Worm (Caenorhabditis elegans) whole organism, late embryonic: ENCODE data around the gene ccdc-47.

Experiments used
- C08G9.2 ChIP-seq: sonication (generic microtip); optimal IDR thresholded peaks from 2 replicates; lab custom pipeline; 2016; ENCODE audit warnings: mild to moderate bottlenecking, missing genetic modification characterization, moderate library complexity, missing compliant biosample characterization
- F13H6.1 ChIP-seq: sonication (generic microtip); optimal IDR thresholded peaks from 2 replicates; lab custom pipeline; 2016; ENCODE audit warnings: missing genetic modification characterization, missing compliant biosample characterization
- ama-1 ChIP-seq: fragments of 150-350 bp; optimal IDR thresholded peaks from 2 replicates; lab custom pipeline; 2014
- ceh-14 ChIP-seq: sonication (generic microtip); optimal IDR thresholded peaks from 2 replicates; lab custom pipeline; 2016; ENCODE audit warnings: missing genotype, missing genetic modification characterization, missing compliant biosample characterization
- ceh-19 ChIP-seq: fragments of 200-800 bp; sonication (Bioruptor generic); optimal IDR thresholded peaks from 2 replicates; lab custom pipeline; 2018; ENCODE audit warnings: mild to moderate bottlenecking, missing genetic modification characterization, missing compliant biosample characterization
- ceh-2 ChIP-seq: sonication (generic microtip); optimal IDR thresholded peaks from 2 replicates; lab custom pipeline; 2016; ENCODE audit warnings: missing genotype, missing genetic modification characterization, missing compliant biosample characterization
- ceh-24 ChIP-seq: sonication (generic microtip); optimal IDR thresholded peaks from 2 replicates; lab custom pipeline; 2016; ENCODE audit warnings: mild to moderate bottlenecking, missing genetic modification characterization, missing compliant biosample characterization
- ceh-30 ChIP-seq: fragments of 150-350 bp; optimal IDR thresholded peaks from 2 replicates; lab custom pipeline; 2014; ENCODE audit warnings: missing biosample characterization, missing genetic modification characterization
- ceh-31 ChIP-seq: sonication (generic microtip); optimal IDR thresholded peaks from 2 replicates; lab custom pipeline; 2016; ENCODE audit warnings: missing genetic modification characterization, missing compliant biosample characterization
- ceh-34 ChIP-seq: sonication (generic microtip); optimal IDR thresholded peaks from 2 replicates; lab custom pipeline; 2016; ENCODE audit warnings: mild to moderate bottlenecking, missing genetic modification characterization, missing compliant biosample characterization
- dmd-4 ChIP-seq: sonication (generic microtip); optimal IDR thresholded peaks from 2 replicates; lab custom pipeline; 2016; ENCODE audit warnings: borderline replicate concordance, missing genetic modification characterization, missing compliant biosample characterization
- dve-1 ChIP-seq: sonication (generic microtip); optimal IDR thresholded peaks from 2 replicates; lab custom pipeline; 2017; ENCODE audit warnings: antibody characterized with exemption, mild to moderate bottlenecking, missing genetic modification characterization, missing compliant biosample characterization
- elt-2 ChIP-seq: sonication (generic microtip); optimal IDR thresholded peaks from 2 replicates; lab custom pipeline; 2016; ENCODE audit warnings: missing genetic modification reagents, missing genetic modification characterization, missing compliant biosample characterization
- fkh-10 ChIP-seq: fragments of 150-350 bp; optimal IDR thresholded peaks from 2 replicates; lab custom pipeline; 2014; ENCODE audit warnings: missing biosample characterization, missing genetic modification reagents, missing genetic modification characterization
- fkh-6 ChIP-seq: sonication (generic microtip); optimal IDR thresholded peaks from 2 replicates; lab custom pipeline; 2016; ENCODE audit warnings: missing genetic modification characterization, missing compliant biosample characterization
- hlh-15 ChIP-seq: sonication (generic microtip); optimal IDR thresholded peaks from 2 replicates; lab custom pipeline; 2016; ENCODE audit warnings: missing genetic modification characterization, missing compliant biosample characterization
- hlh-30 ChIP-seq: sonication (generic microtip); optimal IDR thresholded peaks from 2 replicates; lab custom pipeline; 2017; ENCODE audit warnings: antibody characterized with exemption, missing genetic modification characterization, missing compliant biosample characterization; ENCODE audit not compliant: insufficient read depth
- hlh-6 ChIP-seq: sonication (generic microtip); optimal IDR thresholded peaks from 2 replicates; lab custom pipeline; 2016; ENCODE audit warnings: missing genotype, missing genetic modification characterization, missing compliant biosample characterization
- hlh-8 ChIP-seq: sonication (generic microtip); optimal IDR thresholded peaks from 2 replicates; lab custom pipeline; 2016; ENCODE audit warnings: missing genotype, missing genetic modification characterization, missing compliant biosample characterization
- lim-6 ChIP-seq: sonication (generic microtip); optimal IDR thresholded peaks from 2 replicates; lab custom pipeline; 2016; ENCODE audit warnings: missing genetic modification characterization, missing compliant biosample characterization
- lin-11 ChIP-seq: fragments of 200-800 bp; sonication (Bioruptor generic); optimal IDR thresholded peaks from 2 replicates; lab custom pipeline; 2018; ENCODE audit warnings: mild to moderate bottlenecking, missing genetic modification characterization, missing compliant biosample characterization
- mec-3 ChIP-seq: sonication (generic microtip); optimal IDR thresholded peaks from 2 replicates; lab custom pipeline; 2016; ENCODE audit warnings: borderline replicate concordance, missing genetic modification characterization, missing compliant biosample characterization
- nfya-1 ChIP-seq: sonication (generic microtip); optimal IDR thresholded peaks from 2 replicates; lab custom pipeline; 2017; ENCODE audit warnings: missing genetic modification characterization, mild to moderate bottlenecking, missing compliant biosample characterization, antibody characterized with exemption, moderate library complexity
- nhr-232 ChIP-seq: sonication (generic microtip); optimal IDR thresholded peaks from 2 replicates; lab custom pipeline; 2016; ENCODE audit warnings: missing genetic modification characterization, missing compliant biosample characterization
- npax-4 ChIP-seq: sonication (generic microtip); optimal IDR thresholded peaks from 2 replicates; lab custom pipeline; 2016; ENCODE audit warnings: missing genetic modification characterization, missing compliant biosample characterization
- pha-2 ChIP-seq: sonication (generic microtip); optimal IDR thresholded peaks from 2 replicates; lab custom pipeline; 2017; ENCODE audit warnings: mild to moderate bottlenecking, missing genetic modification characterization, missing compliant biosample characterization
- pha-4 ChIP-seq: fragments of 150-350 bp; optimal IDR thresholded peaks from 2 replicates; lab custom pipeline; 2018; ENCODE audit warnings: missing biosample characterization, missing genetic modification reagents, missing genetic modification characterization
- ref-2 ChIP-seq: sonication (generic microtip); optimal IDR thresholded peaks from 2 replicates; lab custom pipeline; 2016; ENCODE audit warnings: missing genetic modification characterization, missing compliant biosample characterization
- sox-4 ChIP-seq: sonication (generic microtip); optimal IDR thresholded peaks from 2 replicates; lab custom pipeline; 2017; ENCODE audit warnings: mild to moderate bottlenecking, missing genetic modification characterization, inconsistent platforms, missing compliant biosample characterization
- tbx-2 ChIP-seq: sonication (generic microtip); optimal IDR thresholded peaks from 2 replicates; lab custom pipeline; 2016; ENCODE audit warnings: missing genetic modification characterization, missing compliant biosample characterization
- ttx-3 ChIP-seq: sonication (generic microtip); optimal IDR thresholded peaks from 2 replicates; lab custom pipeline; 2016; ENCODE audit warnings: missing genetic modification reagents, missing genetic modification characterization, missing compliant biosample characterization
- unc-3 ChIP-seq, 2 experiments: fragments of 200-800 bp in 1 of 2; sonication (Bioruptor generic) in 1 of 2; sonication (generic microtip) in 1 of 2; conservative IDR thresholded peaks in 1 of 2; optimal IDR thresholded peaks in 1 of 2; 2 replicates each; pipeline versions ENCODE4 v1.3.6 to Lab custom; 2016 to 2022; ENCODE audit warnings: missing compliant biosample characterization in 2 of 2, missing genetic modification characterization in 2 of 2, missing genetic modification reagents in 1 of 2
- unc-42 ChIP-seq: sonication (generic microtip); optimal IDR thresholded peaks from 2 replicates; lab custom pipeline; 2016; ENCODE audit warnings: missing genotype, missing genetic modification characterization, missing compliant biosample characterization
- unc-55 ChIP-seq: sonication (generic microtip); optimal IDR thresholded peaks from 2 replicates; lab custom pipeline; 2017; ENCODE audit warnings: missing biosample characterization, missing genetic modification reagents, missing genetic modification characterization
- zip-5 ChIP-seq: sonication (generic microtip); optimal IDR thresholded peaks from 2 replicates; lab custom pipeline; 2016; ENCODE audit warnings: missing genetic modification characterization, missing compliant biosample characterization
- ztf-16 ChIP-seq: sonication (generic microtip); optimal IDR thresholded peaks from 2 replicates; lab custom pipeline; 2017; ENCODE audit warnings: missing genetic modification characterization, missing compliant biosample characterization

Gene ccdc-47

ce11 chrIII:3878986-3879756 lies 37.6 kb upstream of the ccdc-47 start:
- TF ChIP-seq ceh-34 (no peak), hlh-30 (tag; lab: Kevin White, UChicago) (no peak), ztf-16 (tag; lab: Kevin White, UChicago) (no peak)

ce11 chrIII:3883146-3883545 lies 33.6 kb upstream of the ccdc-47 start:
- TF ChIP-seq unc-42: peak; percentile 1
- no peak for TF ChIP-seq lin-11 (tag; lab: Kevin White, UChicago)

ce11 chrIII:3887586-3887985 lies 29.2 kb upstream of the ccdc-47 start:
- TF ChIP-seq ref-2 (tag; lab: Kevin White, UChicago): no peak
- TF ChIP-seq hlh-6 (tag; lab: Kevin White, UChicago): no peak
- no peak for TF ChIP-seq ttx-3
- no peak for TF ChIP-seq ztf-16 (tag; lab: Kevin White, UChicago)
- TF ChIP-seq dmd-4 (tag; lab: Kevin White, UChicago): no peak
- TF ChIP-seq ceh-24 (tag; lab: Kevin White, UChicago): no peak
- TF ChIP-seq F13H6.1: no peak
- TF ChIP-seq mec-3 (tag; lab: Kevin White, UChicago): no peak
- TF ChIP-seq ama-1 (lab: Kevin White, UChicago): no peak
- no peak for TF ChIP-seq lim-6 (tag; lab: Kevin White, UChicago)

ce11 chrIII:3889896-3890295 lies 26.9 kb upstream of the ccdc-47 start:
- no peak for TF ChIP-seq sox-4
- TF ChIP-seq C08G9.2 (tag; lab: Kevin White, UChicago): no peak
- TF ChIP-seq fkh-10: no peak
- no peak for TF ChIP-seq ceh-14 (tag; lab: Kevin White, UChicago)
- no peak for TF ChIP-seq unc-3 (GFP tag; conservative IDR thresholded peaks at IDR 0.05; lab: Robert Waterston, UW)
- TF ChIP-seq unc-3 (tag; optimal IDR thresholded peaks at IDR 0.05; lab: Kevin White, UChicago): no peak
- no peak for TF ChIP-seq pha-2 (tag; lab: Kevin White, UChicago)
- TF ChIP-seq ceh-2 (tag; lab: Kevin White, UChicago): no peak
- TF ChIP-seq unc-55 (GFP tag; lab: Kevin White, UChicago): no peak
- TF ChIP-seq dve-1 (tag; lab: Kevin White, UChicago): no peak
- TF ChIP-seq zip-5 (tag; lab: Kevin White, UChicago): no peak
- TF ChIP-seq pha-4 (tag; lab: Kevin White, UChicago): no peak
- TF ChIP-seq npax-4 (tag; lab: Kevin White, UChicago): no peak
- TF ChIP-seq, all 69 proteins: peak for 0

- TF ChIP-seq elt-2 (peak; percentile 30), pha-4 (tag; lab: Kevin White, UChicago) (no peak)
Measured at ce11 chrIII:3893992-3894391, 22.8 kb upstream of the ccdc-47 start.

- TF ChIP-seq nfya-1 (peak; percentile 88), fkh-10 (no peak)
- TF ChIP-seq, all 69 proteins: peak for 1
Measured at ce11 chrIII:3898354-3898753, 18.4 kb upstream of the ccdc-47 start.

- TF ChIP-seq zip-5 (tag; lab: Kevin White, UChicago): no peak
- no peak for TF ChIP-seq ceh-30
- no peak for TF ChIP-seq ceh-19 (GFP tag; lab: Kevin White, UChicago)
- TF ChIP-seq ztf-16 (tag; lab: Kevin White, UChicago): no peak
- no peak for TF ChIP-seq sox-4
- no peak for TF ChIP-seq nhr-232 (tag; lab: Kevin White, UChicago)
- no peak for TF ChIP-seq fkh-6 (tag; lab: Kevin White, UChicago)
- no peak for TF ChIP-seq hlh-15 (tag; lab: Kevin White, UChicago)
- TF ChIP-seq ceh-14 (tag; lab: Kevin White, UChicago): no peak
- peak; percentile 26 for TF ChIP-seq unc-42
- TF ChIP-seq tbx-2 (tag; lab: Kevin White, UChicago): no peak
- no peak for TF ChIP-seq unc-55 (GFP tag; lab: Kevin White, UChicago)
- no peak for TF ChIP-seq hlh-8
- peak; percentile 21 for TF ChIP-seq ceh-31 (tag; lab: Kevin White, UChicago)
Measured at ce11 chrIII:3898850-3899249, 17.9 kb upstream of the ccdc-47 start.
